Worm (Caenorhabditis elegans): Measurements from ENCODE around the gene ucr-1.

Gene ucr-1

ce11 chrIII:5543050-5543449, 48.9 kb upstream of the ucr-1 start, which contains the start of gene D1044.6:
D1044.6 (minus strand) TSS chrIII:5543177.
- no peak for TF ChIP-seq cebp-1 (GFP tag; IDR thresholded peaks at IDR 0.05)
- TF ChIP-seq cebp-1 (tag; optimal IDR thresholded peaks at IDR 0.05): no peak
- no peak for TF ChIP-seq mes-4 (tag; optimal IDR thresholded peaks at IDR 0.05)
- no peak for TF ChIP-seq ztf-26 (tag; optimal IDR thresholded peaks at IDR 0.05)
- no peak for TF ChIP-seq C17E4.6 (GFP tag; IDR thresholded peaks at IDR 0.05)
- TF ChIP-seq madf-6 (GFP tag; IDR thresholded peaks at IDR 0.05): peak; percentile 78
- no peak for TF ChIP-seq fkh-3 (tag; optimal IDR thresholded peaks at IDR 0.05)
- TF ChIP-seq pbrm-1 (GFP tag; IDR thresholded peaks at IDR 0.05): no peak
- no peak for TF ChIP-seq snpc-3.4 (tag; optimal IDR thresholded peaks at IDR 0.05)
- TF ChIP-seq Y53G8AR.9 (GFP tag; conservative IDR thresholded peaks at IDR 0.05): no peak
- peak; percentile 71 for TF ChIP-seq xnd-1 (tag; optimal IDR thresholded peaks at IDR 0.05)
- no peak for TF ChIP-seq ztf-22 (GFP tag; optimal IDR thresholded peaks at IDR 0.05)
- TF ChIP-seq tlf-1 (GFP tag; optimal IDR thresholded peaks at IDR 0.05): no peak
- no peak for TF ChIP-seq mxl-1 (tag; optimal IDR thresholded peaks at IDR 0.05)
- no peak for TF ChIP-seq ztf-18 (tag; optimal IDR thresholded peaks at IDR 0.05)
- TF ChIP-seq cebp-2 (GFP tag; IDR thresholded peaks at IDR 0.05): no peak
- peak; percentile 81 for TF ChIP-seq F33H1.4 (GFP tag; IDR thresholded peaks at IDR 0.05)
- peak; percentile 49 for TF ChIP-seq madf-8 (GFP tag; conservative IDR thresholded peaks at IDR 0.05)
- no peak for TF ChIP-seq zim-3 (tag; optimal IDR thresholded peaks at IDR 0.05)
- peak; percentile 79 for TF ChIP-seq lsl-1 (GFP tag; optimal IDR thresholded peaks at IDR 0.05)
- TF ChIP-seq B0019.2 (GFP tag; conservative IDR thresholded peaks at IDR 0.05): no peak
- no peak for TF ChIP-seq F57C9.4 (tag; optimal IDR thresholded peaks at IDR 0.05)
- TF ChIP-seq efl-1 (GFP tag; optimal IDR thresholded peaks at IDR 0.05): no peak
- no peak for TF ChIP-seq chd-7 (tag; optimal IDR thresholded peaks at IDR 0.05)
- TF ChIP-seq hmg-1.2 (GFP tag; IDR thresholded peaks at IDR 0.05): no peak
- TF ChIP-seq ama-1 (optimal IDR thresholded peaks at IDR 0.05): no peak
- TF ChIP-seq ama-1 (GFP tag; optimal IDR thresholded peaks at IDR 0.05): no peak
- TF ChIP-seq Y67H2A.10 (GFP tag; conservative IDR thresholded peaks at IDR 0.05): no peak
- no peak for TF ChIP-seq lin-54 (GFP tag; optimal IDR thresholded peaks at IDR 0.05)
- no peak for TF ChIP-seq ceh-79 (tag; optimal IDR thresholded peaks at IDR 0.05)
- no peak for TF ChIP-seq egl-44 (GFP tag; IDR thresholded peaks at IDR 0.05)
- no peak for TF ChIP-seq ceh-58 (GFP tag; IDR thresholded peaks at IDR 0.05)
- TF ChIP-seq nhr-80 (tag; optimal IDR thresholded peaks at IDR 0.05): peak; percentile 8
- no peak for TF ChIP-seq dpl-1 (GFP tag; optimal IDR thresholded peaks at IDR 0.05)
- TF ChIP-seq snpc-1.3 (tag; optimal IDR thresholded peaks at IDR 0.05; ENCODE audit: insufficient read depth): peak; percentile 2
- no peak for TF ChIP-seq F39B2.1 (GFP tag; IDR thresholded peaks at IDR 0.05)
- TF ChIP-seq egl-18 (GFP tag; IDR thresholded peaks at IDR 0.05): no peak

ce11 chrIII:5543727-5544345, 48.1 kb upstream of the ucr-1 start, which contains the start of gene D1044.1:
D1044.1 (plus strand) TSS chrIII:5544295.
- TF ChIP-seq madf-10 (tag; optimal IDR thresholded peaks at IDR 0.05) (no peak), F33H1.4 (GFP tag; IDR thresholded peaks at IDR 0.05) (no peak; the same call in 1 of the 2 replicates), pha-4 (tag; optimal IDR thresholded peaks at IDR 0.05) (no peak), ZK185.1 (tag; optimal IDR thresholded peaks at IDR 0.05; ENCODE audit: poor library complexity, severe bottlenecking) (no peak), egl-18 (GFP tag; IDR thresholded peaks at IDR 0.05) (no peak), lin-54 (GFP tag; optimal IDR thresholded peaks at IDR 0.05) (no peak), madf-6 (GFP tag; IDR thresholded peaks at IDR 0.05) (peak; percentile 77), madf-8 (GFP tag; conservative IDR thresholded peaks at IDR 0.05) (peak; percentile 44), ekl-4 (GFP tag; IDR thresholded peaks at IDR 0.05) (no peak), xnd-1 (tag; optimal IDR thresholded peaks at IDR 0.05) (peak; percentile 27), lsl-1 (GFP tag; optimal IDR thresholded peaks at IDR 0.05) (peak; percentile 87), hsf-1 (GFP tag; IDR thresholded peaks at IDR 0.05) (no peak)
